Worm (Caenorhabditis elegans): Measurements from ENCODE around the gene K10D2.5.

K10D2.5 gene

ce11 chrIII:5136033-5136597 is 36.4 kb upstream of the K10D2.5 start, which contains the start of gene tbx-2 (continued):
- TF ChIP-seq F49E8.2 (tag; optimal IDR thresholded peaks at IDR 0.05; ENCODE audit: insufficient read depth) (no peak), sptf-2 (GFP tag; optimal IDR thresholded peaks at IDR 0.05) (no peak), egl-44 (GFP tag; IDR thresholded peaks at IDR 0.05) (no peak), ama-1 (optimal IDR thresholded peaks at IDR 0.05) (no peak), ama-1 (GFP tag; optimal IDR thresholded peaks at IDR 0.05) (no peak), ztf-25 (GFP tag; IDR thresholded peaks at IDR 0.05) (no peak), pha-4 (tag; optimal IDR thresholded peaks at IDR 0.05) (no peak), egrh-3 (GFP tag; IDR thresholded peaks at IDR 0.05) (0 out of 2 replicates have a peak, but pooled peaks have one; percentile 32), F55B11.4 (tag; optimal IDR thresholded peaks at IDR 0.05; ENCODE audit: borderline replicate concordance, insufficient read depth) (no peak), madf-8 (GFP tag; conservative IDR thresholded peaks at IDR 0.05) (no peak), gei-17 (GFP tag; optimal IDR thresholded peaks at IDR 0.05) (no peak), zfh-2 (GFP tag; conservative IDR thresholded peaks at IDR 0.05) (peak; percentile 64), mxl-1 (tag; optimal IDR thresholded peaks at IDR 0.05) (no peak)

ce11 chrIII:5137099-5137498 is 35.4 kb upstream of the K10D2.5 start:
- TF ChIP-seq ama-1 (optimal IDR thresholded peaks at IDR 0.05), result no peak
- TF ChIP-seq ama-1 (GFP tag; optimal IDR thresholded peaks at IDR 0.05), result peak in 1 of 2 experiments; percentile 35
- TF ChIP-seq pbrm-1 (GFP tag; IDR thresholded peaks at IDR 0.05), result no peak
- peak; percentile 60 for TF ChIP-seq nhr-80 (tag; optimal IDR thresholded peaks at IDR 0.05)

ce11 chrIII:5137685-5138084 is 34.8 kb upstream of the K10D2.5 start:
- no peak for TF ChIP-seq ceh-40 (GFP tag; IDR thresholded peaks at IDR 0.05)
- TF ChIP-seq snpc-4 (GFP tag; optimal IDR thresholded peaks at IDR 0.05), result no peak
- TF ChIP-seq snpc-4 (tag; optimal IDR thresholded peaks at IDR 0.05), result no peak
- no peak for TF ChIP-seq C06A6.2 (GFP tag; conservative IDR thresholded peaks at IDR 0.05)
- TF ChIP-seq egl-18 (GFP tag; IDR thresholded peaks at IDR 0.05), result no peak
- no peak for TF ChIP-seq hsf-1 (GFP tag; IDR thresholded peaks at IDR 0.05)
- TF ChIP-seq ZK185.1 (tag; optimal IDR thresholded peaks at IDR 0.05; ENCODE audit: poor library complexity, severe bottlenecking), result no peak
- TF ChIP-seq sea-2 (GFP tag; IDR thresholded peaks at IDR 0.05), result no peak
- no peak for TF ChIP-seq lin-35 (GFP tag; optimal IDR thresholded peaks at IDR 0.05)
- no peak for TF ChIP-seq repo-1 (tag; optimal IDR thresholded peaks at IDR 0.05)
- no peak for TF ChIP-seq T07F8.4 (tag; optimal IDR thresholded peaks at IDR 0.05)
- no peak for TF ChIP-seq madf-8 (GFP tag; conservative IDR thresholded peaks at IDR 0.05)
- TF ChIP-seq nhr-80 (tag; optimal IDR thresholded peaks at IDR 0.05), result no peak
- no peak for TF ChIP-seq F37B4.10 (GFP tag; IDR thresholded peaks at IDR 0.05)
- TF ChIP-seq tbp1 (GFP tag; optimal IDR thresholded peaks at IDR 0.05), result no peak
- no peak for TF ChIP-seq Y67H2A.10 (GFP tag; conservative IDR thresholded peaks at IDR 0.05)
- no peak for TF ChIP-seq madf-6 (GFP tag; IDR thresholded peaks at IDR 0.05)
- no peak for TF ChIP-seq bed-1 (GFP tag; IDR thresholded peaks at IDR 0.05)
- TF ChIP-seq aptf-3 (GFP tag; IDR thresholded peaks at IDR 0.05), result no peak
- no peak for TF ChIP-seq dpl-1 (GFP tag; optimal IDR thresholded peaks at IDR 0.05)
- no peak for TF ChIP-seq mcd-1 (GFP tag; IDR thresholded peaks at IDR 0.05)

- TF ChIP-seq Y53G8AR.9 (GFP tag; conservative IDR thresholded peaks at IDR 0.05), result no peak
- TF ChIP-seq hrde-1 (tag; optimal IDR thresholded peaks at IDR 0.05; ENCODE audit: borderline replicate concordance), result no peak
- TF ChIP-seq madf-10 (tag; optimal IDR thresholded peaks at IDR 0.05), result no peak
- TF ChIP-seq pha-4 (tag; optimal IDR thresholded peaks at IDR 0.05), result no peak
- TF ChIP-seq mcd-1 (GFP tag; IDR thresholded peaks at IDR 0.05), result no peak
- TF ChIP-seq dox-1 (GFP tag; IDR thresholded peaks at IDR 0.05), result no peak
- no peak for TF ChIP-seq unc-62 (GFP tag; optimal IDR thresholded peaks at IDR 0.05)
- TF ChIP-seq tbx-9 (tag; optimal IDR thresholded peaks at IDR 0.05; ENCODE audit: borderline replicate concordance), result no peak
- no peak for TF ChIP-seq F57C9.4 (tag; optimal IDR thresholded peaks at IDR 0.05)
- no peak for TF ChIP-seq F22D6.2 (tag; optimal IDR thresholded peaks at IDR 0.05)
- TF ChIP-seq pbrm-1 (GFP tag; IDR thresholded peaks at IDR 0.05), result no peak
Measured at ce11 chrIII:5138940-5139533, 33.5 kb upstream of the K10D2.5 start.

Data from whole organism, young adult.